Fruit fly (Drosophila melanogaster) whole organism, adult: Measurements from ENCODE around the gene Nmt.

Source experiments
- CG14711 ChIP-seq: fragments of 200-800 bp; sonication (Bioruptor generic); optimal IDR thresholded peaks from 2 replicates; lab custom pipeline; 2018; ENCODE audit warnings: missing biosample characterization, mild to moderate bottlenecking, missing genetic modification characterization, moderate library complexity
- CG7045 ChIP-seq: fragments of 200-800 bp; sonication (Bioruptor generic); optimal IDR thresholded peaks from 2 replicates; lab custom pipeline; 2017; ENCODE audit warnings: missing biosample characterization, mild to moderate bottlenecking, missing genetic modification characterization

DNA sequence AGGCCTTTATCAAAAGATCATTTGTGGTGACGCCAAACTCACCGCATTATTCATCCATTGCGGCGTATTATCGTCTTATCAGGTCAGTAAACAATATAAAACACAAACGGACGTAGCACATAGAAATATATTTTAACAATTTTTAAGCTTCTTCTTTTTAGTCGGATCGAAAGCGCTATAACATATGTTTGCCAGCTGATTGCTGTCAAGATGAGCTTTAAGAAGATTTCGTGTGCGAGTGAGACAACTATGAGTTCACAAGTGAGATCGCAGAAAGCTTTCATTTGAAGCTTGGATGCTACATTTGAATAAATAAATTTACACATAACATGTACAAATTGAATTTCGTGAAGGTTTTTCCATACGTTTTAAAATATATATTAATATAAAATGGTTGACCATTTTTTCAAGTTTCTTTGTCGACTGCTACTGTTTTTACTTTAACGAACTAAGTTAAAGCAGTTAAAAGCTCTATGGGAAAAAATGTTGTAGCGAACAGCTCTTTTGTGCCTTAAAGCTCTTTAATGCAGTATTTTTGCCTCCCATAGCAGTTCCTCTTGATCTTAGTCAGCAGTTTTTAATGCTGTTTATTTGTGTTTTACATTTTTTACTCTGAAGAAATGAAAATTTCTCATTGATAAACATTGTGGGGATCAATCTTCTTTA, 19.4 kb downstream of the Nmt start, which contains the start of gene CG42445:
- TF ChIP-seq CG7045 (no peak), CG14711 (no peak)
